Fruit fly (Drosophila melanogaster) whole organism, wandering third instar larva: ENCODE data around the gene Cpr67Fa1.
A peak's percentile ranks its signal among the peaks of the same experiment; 100 is the strongest.

Experiments
- Abd-B ChIP-seq: fragments of >200 bp; optimal IDR thresholded peaks from 2 replicates; lab custom pipeline; 2017; ENCODE audit warnings: missing biosample characterization, missing genetic modification characterization
- CG32264 ChIP-seq: fragments of 200-800 bp; sonication (Bioruptor generic); optimal IDR thresholded peaks from 2 replicates; lab custom pipeline; 2016; ENCODE audit warnings: missing biosample characterization, missing genetic modification characterization
- CG9705 ChIP-seq: fragments of 200-800 bp; sonication (Bioruptor generic); optimal IDR thresholded peaks from 2 replicates; lab custom pipeline; 2018; ENCODE audit warnings: missing biosample characterization, mild to moderate bottlenecking, missing genetic modification characterization
- CrebA ChIP-seq: fragments of 200-800 bp; sonication (Bioruptor generic); optimal IDR thresholded peaks from 2 replicates; lab custom pipeline; 2016; ENCODE audit warnings: missing biosample characterization, mild to moderate bottlenecking, missing genetic modification characterization, borderline replicate concordance
- Dfd ChIP-seq: fragments of >200 bp; optimal IDR thresholded peaks from 2 replicates; lab custom pipeline; 2017; ENCODE audit warnings: missing biosample characterization, missing genetic modification characterization
- Dif ChIP-seq: fragments of 200-275, 200-300 bp; sonication (Bioruptor generic); optimal IDR thresholded peaks from 2 replicates; lab custom pipeline; 2018; ENCODE audit warnings: missing biosample characterization, missing genetic modification characterization; ENCODE audit not compliant: partially characterized antibody
- HLH106 ChIP-seq: fragments of 200-800 bp; optimal IDR thresholded peaks from 3 replicates; lab custom pipeline; 2019; ENCODE audit warnings: missing biosample characterization, mild to moderate bottlenecking, missing genetic modification characterization, moderate library complexity
- Hnf4 ChIP-seq: fragments of 200-800 bp; sonication (Bioruptor generic); optimal IDR thresholded peaks from 2 replicates; lab custom pipeline; 2016; ENCODE audit warnings: missing biosample characterization, mild to moderate bottlenecking, missing genetic modification characterization
- Hr78 ChIP-seq: fragments of >200 bp; optimal IDR thresholded peaks from 2 replicates; lab custom pipeline; 2017; ENCODE audit warnings: missing biosample characterization, missing genetic modification characterization
- Hr83 ChIP-seq: fragments of 200-300 bp; sonication (Bioruptor generic); optimal IDR thresholded peaks from 2 replicates; lab custom pipeline; 2016; ENCODE audit warnings: missing biosample characterization, mild to moderate bottlenecking, missing genetic modification characterization, moderate library complexity; ENCODE audit not compliant: poor library complexity, severe bottlenecking
- Jra ChIP-seq: sonication (Bioruptor generic); optimal IDR thresholded peaks from 2 replicates; lab custom pipeline; 2016; ENCODE audit warnings: missing biosample characterization, missing genetic modification characterization
- Mio ChIP-seq: sonication (Bioruptor generic); optimal IDR thresholded peaks from 2 replicates; lab custom pipeline; 2016; ENCODE audit warnings: missing biosample characterization, missing genetic modification characterization
- Myc ChIP-seq: fragments of >200 bp; optimal IDR thresholded peaks from 2 replicates; lab custom pipeline; 2017
- N ChIP-seq: fragments of >200 bp; optimal IDR thresholded peaks from 2 replicates; lab custom pipeline; 2018; ENCODE audit warnings: missing biosample characterization, missing external identifiers, missing genetic modification characterization
- OdsH ChIP-seq: fragments of 200-800 bp; sonication (Bioruptor generic); optimal IDR thresholded peaks from 2 replicates; lab custom pipeline; 2016; ENCODE audit warnings: missing biosample characterization, mild to moderate bottlenecking, missing genetic modification characterization
- Rel ChIP-seq, 2 experiments: fragments of 200-800 bp; sonication (Bioruptor generic) in 1 of 2; optimal IDR thresholded peaks; 2 replicates in 1 of 2; 3 replicates in 1 of 2; lab custom pipeline; 2016 to 2019; ENCODE audit warnings: mild to moderate bottlenecking in 2 of 2, missing biosample characterization in 2 of 2, missing genetic modification characterization in 2 of 2, moderate library complexity in 1 of 2
- Sp1 ChIP-seq: fragments of 200-800 bp; sonication (Bioruptor generic); optimal IDR thresholded peaks from 3 replicates; lab custom pipeline; 2019; ENCODE audit warnings: missing biosample characterization, mild to moderate bottlenecking, missing genetic modification characterization, moderate library complexity
- Vsx2 ChIP-seq: fragments of 200-300, 225-300 bp; sonication (Bioruptor generic); optimal IDR thresholded peaks from 2 replicates; lab custom pipeline; 2018; ENCODE audit warnings: missing biosample characterization, missing genetic modification characterization; ENCODE audit not compliant: partially characterized antibody
- br ChIP-seq: fragments of 200-800 bp; sonication (Bioruptor generic); optimal IDR thresholded peaks from 2 replicates; lab custom pipeline; 2016; ENCODE audit warnings: missing biosample characterization, missing genetic modification characterization
- brk ChIP-seq: fragments of 200-800 bp; sonication (Bioruptor generic); optimal IDR thresholded peaks from 2 replicates; lab custom pipeline; 2016; ENCODE audit warnings: missing biosample characterization, mild to moderate bottlenecking, missing genetic modification characterization
- dl ChIP-seq, 2 experiments: fragments of 175-275, 200-275 bp in 1 of 2; fragments of 200-275 bp in 1 of 2; sonication (Bioruptor generic); optimal IDR thresholded peaks; lab custom pipeline; 2018; ENCODE audit warnings: mild to moderate bottlenecking in 2 of 2, missing biosample characterization in 2 of 2, missing genetic modification characterization in 2 of 2, moderate library complexity in 2 of 2; ENCODE audit not compliant: partially characterized antibody in 2 of 2, insufficient read depth in 1 of 2
- dmrt93B ChIP-seq: fragments of 200-800 bp; sonication (Bioruptor generic); optimal IDR thresholded peaks from 2 replicates; lab custom pipeline; 2018; ENCODE audit warnings: missing biosample characterization, mild to moderate bottlenecking, missing genetic modification characterization
- dsf ChIP-seq: sonication (Bioruptor generic); optimal IDR thresholded peaks from 2 replicates; lab custom pipeline; 2016; ENCODE audit warnings: missing biosample characterization, missing genetic modification characterization, borderline replicate concordance
- ey ChIP-seq: fragments of 200-800 bp; sonication (Bioruptor generic); optimal IDR thresholded peaks from 2 replicates; lab custom pipeline; 2016; ENCODE audit warnings: missing biosample characterization, missing genetic modification characterization
- foxo ChIP-seq, 2 experiments: fragments of 200-800 bp; sonication (Bioruptor generic); optimal IDR thresholded peaks; 2 replicates in 1 of 2; 3 replicates in 1 of 2; lab custom pipeline; 2016 to 2017; ENCODE audit warnings: missing biosample characterization in 2 of 2, missing genetic modification characterization in 2 of 2
- fru ChIP-seq: fragments of 200-800 bp; sonication (Bioruptor generic); optimal IDR thresholded peaks from 3 replicates; lab custom pipeline; 2016; ENCODE audit warnings: missing biosample characterization, mild to moderate bottlenecking, missing genetic modification characterization
- h ChIP-seq: fragments of 200-800 bp; sonication (Bioruptor generic); optimal IDR thresholded peaks from 3 replicates; lab custom pipeline; 2016; ENCODE audit warnings: missing biosample characterization, mild to moderate bottlenecking, missing genetic modification characterization
- jim ChIP-seq: fragments of 175-275, 200-325 bp; sonication (Bioruptor generic); optimal IDR thresholded peaks from 2 replicates; lab custom pipeline; 2016; ENCODE audit warnings: missing biosample characterization, mild to moderate bottlenecking, missing genetic modification characterization
- lola ChIP-seq: fragments of >200 bp; optimal IDR thresholded peaks from 2 replicates; lab custom pipeline; 2017; ENCODE audit warnings: missing biosample characterization, missing genetic modification characterization
- pan ChIP-seq: fragments of >200 bp; optimal IDR thresholded peaks from 2 replicates; lab custom pipeline; 2017
- psq ChIP-seq: fragments of 200-800 bp; sonication (Bioruptor generic); optimal IDR thresholded peaks from 3 replicates; lab custom pipeline; 2017; ENCODE audit warnings: missing biosample characterization, mild to moderate bottlenecking, missing genetic modification characterization, moderate library complexity
- rgr ChIP-seq: fragments of 200-800 bp; sonication (Bioruptor generic); optimal IDR thresholded peaks from 3 replicates; lab custom pipeline; 2016; ENCODE audit warnings: missing biosample characterization, mild to moderate bottlenecking, missing genetic modification characterization
- sage ChIP-seq: fragments of 200-800 bp; sonication (Bioruptor generic); optimal IDR thresholded peaks from 2 replicates; lab custom pipeline; 2016; ENCODE audit warnings: missing biosample characterization, mild to moderate bottlenecking, missing genetic modification characterization
- sv ChIP-seq: fragments of 200-800 bp; sonication (Bioruptor generic); optimal IDR thresholded peaks from 3 replicates; lab custom pipeline; 2016; ENCODE audit warnings: missing biosample characterization, missing genetic modification characterization
- tai ChIP-seq: sonication (Bioruptor generic); optimal IDR thresholded peaks from 2 replicates; lab custom pipeline; 2016; ENCODE audit warnings: missing biosample characterization, missing genetic modification characterization
- usp ChIP-seq: fragments of >200 bp; optimal IDR thresholded peaks from 2 replicates; lab custom pipeline; 2017; ENCODE audit warnings: missing biosample characterization, missing genetic modification characterization
- woc ChIP-seq: sonication (Bioruptor generic); optimal IDR thresholded peaks from 2 replicates; lab custom pipeline; 2016; ENCODE audit warnings: missing biosample characterization, mild to moderate bottlenecking, missing genetic modification characterization

Cpr67Fa1 gene

dm6 chr3L:10896923-10897322, 7.1 kb downstream of the Cpr67Fa1 start:
- TF ChIP-seq h (GFP tag; lab: Kevin White, UChicago) (peak; percentile 68), woc (GFP tag; lab: Kevin White, UChicago) (no peak), CrebA (GFP tag; lab: Kevin White, UChicago) (peak; percentile 34), tai (GFP tag; lab: Kevin White, UChicago) (no peak)

dm6 chr3L:10897534-10898255, 7.9 kb downstream of the Cpr67Fa1 start:
- TF ChIP-seq fru (GFP tag; lab: Kevin White, UChicago) (peak; percentile 13), sage (GFP tag; lab: Kevin White, UChicago) (no peak), Hnf4 (peak; percentile 26), Jra (no peak), OdsH (no peak), tai (GFP tag; lab: Kevin White, UChicago) (no peak), Dif (GFP tag; lab: Kevin White, UChicago) (peak; percentile 44), dl (GFP tag; optimal IDR thresholded peaks at IDR 0.05; lab: Kevin White, UChicago; ENCODE audit: insufficient read depth in 1 of 2, partially characterized antibody in 2 of 2) (peak in 1 of 2 experiments; percentile 41), h (GFP tag; lab: Kevin White, UChicago) (peak; percentile 27), rgr (peak; percentile 16), Rel (GFP tag; optimal IDR thresholded peaks at IDR 0.05; lab: Kevin White, UChicago) (no peak), Rel (tag; optimal IDR thresholded peaks at IDR 0.05; lab: Kevin White, UChicago) (peak; percentile 53), Sp1 (GFP tag; lab: Kevin White, UChicago) (no peak), CrebA (GFP tag; lab: Kevin White, UChicago) (no peak), dmrt93B (GFP tag; lab: Kevin White, UChicago) (no peak), br (peak; percentile 11), sv (no peak), woc (GFP tag; lab: Kevin White, UChicago) (peak; percentile 3), Abd-B (GFP tag; lab: Kevin White, UChicago) (no peak), Myc (lab: Kevin White, UChicago) (no peak), ey (GFP tag; lab: Kevin White, UChicago) (no peak), psq (peak; percentile 89), N (GFP tag; lab: Kevin White, UChicago) (peak; percentile 42)

- peak; percentile 77 for TF ChIP-seq psq
- TF ChIP-seq br: no peak
- peak; percentile 16 for TF ChIP-seq h (GFP tag; lab: Kevin White, UChicago)
- no peak for TF ChIP-seq sv
- TF ChIP-seq N (GFP tag; lab: Kevin White, UChicago): peak; percentile 42
- TF ChIP-seq Hr78: no peak
- no peak for TF ChIP-seq Rel (GFP tag; optimal IDR thresholded peaks at IDR 0.05; lab: Kevin White, UChicago)
- peak; percentile 32 for TF ChIP-seq Rel (tag; optimal IDR thresholded peaks at IDR 0.05; lab: Kevin White, UChicago)
Measured at dm6 chr3L:10898256-10898735, 8.5 kb downstream of the Cpr67Fa1 start.

dm6 chr3L:10899087-10899511, 9.3 kb downstream of the Cpr67Fa1 start, which contains the start of gene Aps:
Gene Aps, minus strand, starts transcription at chr3L:10899123.
- peak; percentile 78 for TF ChIP-seq Vsx2
- TF ChIP-seq rgr: peak; percentile 38
- TF ChIP-seq foxo (GFP tag; optimal IDR thresholded peaks at IDR 0.05; lab: Kevin White, UChicago): peak in 1 of 2 experiments; percentile 63
- TF ChIP-seq usp: no peak
- no peak for TF ChIP-seq CG32264 (GFP tag; lab: Kevin White, UChicago)
- TF ChIP-seq lola (GFP tag; lab: Kevin White, UChicago): no peak
- TF ChIP-seq sv: peak; percentile 15
- peak; percentile 35 for TF ChIP-seq ey (GFP tag; lab: Kevin White, UChicago)
- TF ChIP-seq Mio (GFP tag; lab: Kevin White, UChicago): no peak
- TF ChIP-seq h (GFP tag; lab: Kevin White, UChicago): peak; percentile 63
- TF ChIP-seq CrebA (GFP tag; lab: Kevin White, UChicago): no peak
- no peak for TF ChIP-seq pan
- no peak for TF ChIP-seq Abd-B (GFP tag; lab: Kevin White, UChicago)
- peak; percentile 15 for TF ChIP-seq CG9705 (GFP tag; lab: Kevin White, UChicago)
- TF ChIP-seq fru (GFP tag; lab: Kevin White, UChicago): peak; percentile 48
- peak; percentile 78 for TF ChIP-seq tai (GFP tag; lab: Kevin White, UChicago)
- TF ChIP-seq dl (GFP tag; optimal IDR thresholded peaks at IDR 0.05; lab: Kevin White, UChicago; ENCODE audit: insufficient read depth in 1 of 2, partially characterized antibody in 2 of 2): no peak
- no peak for TF ChIP-seq sage (GFP tag; lab: Kevin White, UChicago)
- peak; percentile 89 for TF ChIP-seq Myc (lab: Kevin White, UChicago)
- TF ChIP-seq Sp1 (GFP tag; lab: Kevin White, UChicago): no peak
- peak; percentile 80 for TF ChIP-seq psq
- TF ChIP-seq OdsH: peak; percentile 23
- TF ChIP-seq Hr83 (GFP tag; lab: Kevin White, UChicago): peak; percentile 47
- no peak for TF ChIP-seq Hr78
- TF ChIP-seq Hnf4: peak; percentile 67
- no peak for TF ChIP-seq Dfd (GFP tag; lab: Kevin White, UChicago)
- TF ChIP-seq woc (GFP tag; lab: Kevin White, UChicago): no peak
- TF ChIP-seq brk (GFP tag; lab: Kevin White, UChicago): peak; percentile 46
- peak; percentile 43 for TF ChIP-seq HLH106
- TF ChIP-seq br: peak; percentile 48
- no peak for TF ChIP-seq Dif (GFP tag; lab: Kevin White, UChicago)
- TF ChIP-seq Rel (GFP tag; optimal IDR thresholded peaks at IDR 0.05; lab: Kevin White, UChicago): no peak
- TF ChIP-seq Rel (tag; optimal IDR thresholded peaks at IDR 0.05; lab: Kevin White, UChicago): no peak
- TF ChIP-seq dsf (GFP tag; lab: Kevin White, UChicago): no peak
- no peak for TF ChIP-seq jim (GFP tag; lab: Kevin White, UChicago)
